Fruit fly (Drosophila melanogaster) whole organism, wandering third instar larva: ENCODE measurements around the gene CG14280.

ENCODE experiments used
- Abd-B ChIP-seq: fragments of >200 bp; optimal IDR thresholded peaks from 2 replicates; lab custom pipeline; 2017; ENCODE audit warnings: missing biosample characterization, missing genetic modification characterization
- Dif ChIP-seq: fragments of 200-275, 200-300 bp; sonication (Bioruptor generic); optimal IDR thresholded peaks from 2 replicates; lab custom pipeline; 2018; ENCODE audit warnings: missing biosample characterization, missing genetic modification characterization; ENCODE audit not compliant: partially characterized antibody
- HLH106 ChIP-seq: fragments of 200-800 bp; optimal IDR thresholded peaks from 3 replicates; lab custom pipeline; 2019; ENCODE audit warnings: missing biosample characterization, mild to moderate bottlenecking, missing genetic modification characterization, moderate library complexity
- Hnf4 ChIP-seq: fragments of 200-800 bp; sonication (Bioruptor generic); optimal IDR thresholded peaks from 2 replicates; lab custom pipeline; 2016; ENCODE audit warnings: missing biosample characterization, mild to moderate bottlenecking, missing genetic modification characterization
- Hr78 ChIP-seq: fragments of >200 bp; optimal IDR thresholded peaks from 2 replicates; lab custom pipeline; 2017; ENCODE audit warnings: missing biosample characterization, missing genetic modification characterization
- OdsH ChIP-seq: fragments of 200-800 bp; sonication (Bioruptor generic); optimal IDR thresholded peaks from 2 replicates; lab custom pipeline; 2016; ENCODE audit warnings: missing biosample characterization, mild to moderate bottlenecking, missing genetic modification characterization
- Rel ChIP-seq, 2 experiments: fragments of 200-800 bp; sonication (Bioruptor generic) in 1 of 2; optimal IDR thresholded peaks; 2 replicates in 1 of 2; 3 replicates in 1 of 2; lab custom pipeline; 2016 to 2019; ENCODE audit warnings: mild to moderate bottlenecking in 2 of 2, missing biosample characterization in 2 of 2, missing genetic modification characterization in 2 of 2, moderate library complexity in 1 of 2
- ey ChIP-seq: fragments of 200-800 bp; sonication (Bioruptor generic); optimal IDR thresholded peaks from 2 replicates; lab custom pipeline; 2016; ENCODE audit warnings: missing biosample characterization, missing genetic modification characterization
- pan ChIP-seq: fragments of >200 bp; optimal IDR thresholded peaks from 2 replicates; lab custom pipeline; 2017
- rgr ChIP-seq: fragments of 200-800 bp; sonication (Bioruptor generic); optimal IDR thresholded peaks from 3 replicates; lab custom pipeline; 2016; ENCODE audit warnings: missing biosample characterization, mild to moderate bottlenecking, missing genetic modification characterization
- sv ChIP-seq: fragments of 200-800 bp; sonication (Bioruptor generic); optimal IDR thresholded peaks from 3 replicates; lab custom pipeline; 2016; ENCODE audit warnings: missing biosample characterization, missing genetic modification characterization
- usp ChIP-seq: fragments of >200 bp; optimal IDR thresholded peaks from 2 replicates; lab custom pipeline; 2017; ENCODE audit warnings: missing biosample characterization, missing genetic modification characterization
- woc ChIP-seq: sonication (Bioruptor generic); optimal IDR thresholded peaks from 2 replicates; lab custom pipeline; 2016; ENCODE audit warnings: missing biosample characterization, mild to moderate bottlenecking, missing genetic modification characterization

- TF ChIP-seq pan (lab: Kevin White, UChicago) (no peak), usp (GFP tag; lab: Kevin White, UChicago) (no peak), HLH106 (tag; lab: Kevin White, UChicago) (no peak), Rel (GFP tag; optimal IDR thresholded peaks at IDR 0.05; lab: Kevin White, UChicago) (no peak), Rel (tag; optimal IDR thresholded peaks at IDR 0.05; lab: Kevin White, UChicago) (no peak), sv (GFP tag; lab: Kevin White, UChicago) (no peak), Abd-B (GFP tag; lab: Kevin White, UChicago) (no peak), OdsH (GFP tag; lab: Kevin White, UChicago) (peak; percentile 26), rgr (GFP tag; lab: Kevin White, UChicago) (no peak), Dif (GFP tag; lab: Kevin White, UChicago) (no peak), ey (GFP tag; lab: Kevin White, UChicago) (no peak), Hr78 (GFP tag; lab: Kevin White, UChicago) (no peak), woc (no peak), Hnf4 (GFP tag; lab: Kevin White, UChicago) (no peak)
Measured at dm6 chr3R:19274028-19274427, 17.5 kb downstream of the CG14280 start.
